Worm (Caenorhabditis elegans): Measurements from ENCODE around the gene tub-1.

- peak; percentile 91 for TF ChIP-seq arid-1 (GFP tag; conservative IDR thresholded peaks at IDR 0.05)
- TF ChIP-seq lin-13 (GFP tag; optimal IDR thresholded peaks at IDR 0.05), result peak; percentile 40
- peak; percentile 78 for TF ChIP-seq dve-1 (tag; optimal IDR thresholded peaks at IDR 0.05; ENCODE audit: insufficient read depth)
Measured at ce11 chrII:8106921-8107695, 49.6 kb downstream of the tub-1 start, which contains the start of the genes chst-1 and C41C4.9.

Data from whole organism, L4 larva.